Fruit fly (Drosophila melanogaster) whole organism, embryonic: ENCODE measurements around the gene CG32708.
A peak's percentile ranks its signal among the peaks of the same experiment; 100 is the strongest.

Experiments used
- Asciz ChIP-seq: fragments of 200-800 bp; sonication (Bioruptor generic); optimal IDR thresholded peaks from 2 replicates; lab custom pipeline; 2017; ENCODE audit warnings: missing biosample characterization, mild to moderate bottlenecking, missing genetic modification characterization, missing genetic modification reagents
- CG10274 ChIP-seq: fragments of 200-800 bp; sonication (Bioruptor generic); optimal IDR thresholded peaks from 3 replicates; lab custom pipeline; 2017; ENCODE audit warnings: missing biosample characterization, mild to moderate bottlenecking, missing genetic modification characterization
- CG10543 ChIP-seq: fragments of 200-800 bp; sonication (Bioruptor generic); optimal IDR thresholded peaks from 3 replicates; lab custom pipeline; 2017; ENCODE audit warnings: missing biosample characterization, mild to moderate bottlenecking, missing genetic modification characterization, moderate library complexity
- CG11398 ChIP-seq: fragments of 200-800 bp; sonication (Bioruptor generic); optimal IDR thresholded peaks from 2 replicates; lab custom pipeline; 2016; ENCODE audit warnings: missing biosample characterization, missing genetic modification characterization
- CG11456 ChIP-seq: fragments of 200-800 bp; sonication (Bioruptor generic); IDR thresholded peaks from 3 replicates; pipeline ENCODE4 v1.3.6; 2022; ENCODE audit warnings: missing biosample characterization, missing genetic modification characterization
- CG11560 ChIP-seq: fragments of 200-800 bp; sonication (Bioruptor generic); IDR thresholded peaks from 3 replicates; pipeline ENCODE4 v1.3.6; 2022; ENCODE audit warnings: missing biosample characterization, missing genetic modification characterization
- CG12744 ChIP-seq: fragments of 200-800 bp; sonication (Bioruptor generic); optimal IDR thresholded peaks from 2 replicates; lab custom pipeline; 2016; ENCODE audit warnings: missing biosample characterization, missing genetic modification characterization
- CG13894 ChIP-seq: fragments of 200-800 bp; sonication (Bioruptor generic); optimal IDR thresholded peaks from 3 replicates; lab custom pipeline; 2018; ENCODE audit warnings: missing biosample characterization, mild to moderate bottlenecking, missing genetic modification characterization, moderate library complexity
- CG14710 ChIP-seq: fragments of 200-800 bp; sonication (Bioruptor generic); optimal IDR thresholded peaks from 3 replicates; lab custom pipeline; 2019; ENCODE audit warnings: missing biosample characterization, mild to moderate bottlenecking, missing genetic modification characterization, moderate library complexity
- CG15601 ChIP-seq: fragments of 200-800 bp; sonication (Bioruptor generic); optimal IDR thresholded peaks from 3 replicates; lab custom pipeline; 2019; ENCODE audit warnings: missing biosample characterization, mild to moderate bottlenecking, missing genetic modification characterization, moderate library complexity
- CG1603 ChIP-seq: fragments of 200-800 bp; sonication (Bioruptor generic); optimal IDR thresholded peaks from 2 replicates; lab custom pipeline; 2019; ENCODE audit warnings: missing biosample characterization, mild to moderate bottlenecking, missing genetic modification characterization, moderate library complexity
- CG30020 ChIP-seq: fragments of 200-800 bp; optimal IDR thresholded peaks from 2 replicates; lab custom pipeline; 2019; ENCODE audit warnings: missing biosample characterization, mild to moderate bottlenecking, missing genetic modification characterization, moderate library complexity
- CG3065 ChIP-seq: fragments of 200-800 bp; sonication (Bioruptor generic); optimal IDR thresholded peaks from 2 replicates; lab custom pipeline; 2016; ENCODE audit warnings: missing biosample characterization, missing genetic modification characterization
- CG32532 ChIP-seq: fragments of 200-800 bp; sonication (Bioruptor generic); IDR thresholded peaks from 2 replicates; pipeline ENCODE4 v1.3.6; 2022; ENCODE audit warnings: missing biosample characterization, missing genetic modification characterization
- CG34376 ChIP-seq: fragments of 200-800 bp; sonication (Bioruptor generic); optimal IDR thresholded peaks from 2 replicates; lab custom pipeline; 2018; ENCODE audit warnings: missing biosample characterization, mild to moderate bottlenecking, missing genetic modification characterization
- CG4820 ChIP-seq: fragments of 200-800 bp; sonication (Bioruptor generic); optimal IDR thresholded peaks from 3 replicates; lab custom pipeline; 2016; ENCODE audit warnings: missing biosample characterization, missing genetic modification characterization
- CG6654 ChIP-seq: fragments of 200-800 bp; sonication (Bioruptor generic); optimal IDR thresholded peaks from 2 replicates; lab custom pipeline; 2017; ENCODE audit warnings: missing biosample characterization, mild to moderate bottlenecking, missing genetic modification characterization
- CG6765 ChIP-seq: fragments of 200-800 bp; sonication (Bioruptor generic); optimal IDR thresholded peaks from 3 replicates; lab custom pipeline; 2017; ENCODE audit warnings: missing biosample characterization, mild to moderate bottlenecking, missing genetic modification characterization
- CG7357 ChIP-seq: fragments of 200-800 bp; sonication (Bioruptor generic); IDR thresholded peaks from 3 replicates; pipeline ENCODE4 v1.3.6; 2022; ENCODE audit warnings: missing biosample characterization, missing genetic modification characterization
- D19A ChIP-seq: fragments of 200-800 bp; optimal IDR thresholded peaks from 3 replicates; lab custom pipeline; 2019; ENCODE audit warnings: missing biosample characterization, mild to moderate bottlenecking, missing genetic modification characterization, moderate library complexity
- Dip3 ChIP-seq: fragments of 200-800 bp; sonication (Bioruptor generic); optimal IDR thresholded peaks from 3 replicates; lab custom pipeline; 2016; ENCODE audit warnings: missing biosample characterization, missing genetic modification characterization
- ERR ChIP-seq: fragments of 200-800 bp; sonication (Bioruptor generic); optimal IDR thresholded peaks from 2 replicates; lab custom pipeline; 2016; ENCODE audit warnings: missing biosample characterization, missing genetic modification characterization
- Eip74EF ChIP-seq, 2 experiments: fragments of 200-800 bp in 1 of 2; fragments of >200 bp in 1 of 2; sonication (Bioruptor generic) in 1 of 2; optimal IDR thresholded peaks; 2 replicates each; lab custom pipeline; 2017 to 2019; ENCODE audit warnings: missing biosample characterization in 2 of 2, missing genetic modification characterization in 2 of 2, mild to moderate bottlenecking in 1 of 2, moderate library complexity in 1 of 2
- H15 ChIP-seq: fragments of 200-800 bp; sonication (Bioruptor generic); IDR thresholded peaks from 3 replicates; pipeline ENCODE4 v1.3.6; 2022; ENCODE audit warnings: missing biosample characterization, missing genetic modification characterization
- HLH54F ChIP-seq: fragments of 200-800 bp; sonication (Bioruptor generic); optimal IDR thresholded peaks from 3 replicates; lab custom pipeline; 2016; ENCODE audit warnings: missing biosample characterization, missing genetic modification characterization
- MBD-R2 ChIP-seq: fragments of 200-800 bp; sonication (Bioruptor generic); IDR thresholded peaks from 2 replicates; pipeline ENCODE4 v1.3.6; 2022; ENCODE audit warnings: missing biosample characterization, missing genetic modification characterization
- Poxn ChIP-seq: fragments of 200-800 bp; sonication (Bioruptor generic); IDR thresholded peaks from 2 replicates; pipeline ENCODE4 v1.3.6; 2022; ENCODE audit warnings: missing biosample characterization, missing genetic modification characterization
- Rx ChIP-seq: fragments of 200-800 bp; sonication (Bioruptor generic); IDR thresholded peaks from 2 replicates; pipeline ENCODE4 v1.3.6; 2022; ENCODE audit warnings: missing biosample characterization, missing genetic modification characterization
- Six4 ChIP-seq: fragments of 200-800 bp; sonication (Bioruptor generic); optimal IDR thresholded peaks from 2 replicates; lab custom pipeline; 2016; ENCODE audit warnings: missing biosample characterization, missing genetic modification characterization
- bsh ChIP-seq, 2 experiments: fragments of 200-800 bp; sonication (Bioruptor generic); optimal IDR thresholded peaks; 2 replicates each; lab custom pipeline; 2017 to 2018; ENCODE audit warnings: mild to moderate bottlenecking in 2 of 2, missing biosample characterization in 2 of 2, missing genetic modification characterization in 2 of 2, moderate library complexity in 1 of 2
- btn ChIP-seq: fragments of 200-800 bp; sonication (Bioruptor generic); optimal IDR thresholded peaks from 2 replicates; lab custom pipeline; 2016; ENCODE audit warnings: missing biosample characterization, missing genetic modification characterization
- disco-r ChIP-seq: fragments of 200-800 bp; sonication (Bioruptor generic); optimal IDR thresholded peaks from 2 replicates; lab custom pipeline; 2016; ENCODE audit warnings: missing biosample characterization, missing genetic modification characterization
- fd96Cb ChIP-seq: fragments of 200-800 bp; sonication (Bioruptor generic); optimal IDR thresholded peaks from 2 replicates; lab custom pipeline; 2018; ENCODE audit warnings: missing biosample characterization, mild to moderate bottlenecking, missing genetic modification characterization, moderate library complexity
- gem ChIP-seq: fragments of 200-800 bp; sonication (Bioruptor generic); optimal IDR thresholded peaks from 2 replicates; lab custom pipeline; 2019; ENCODE audit warnings: missing biosample characterization, mild to moderate bottlenecking, missing genetic modification characterization, moderate library complexity
- gsb-n ChIP-seq: fragments of 200-800 bp; sonication (Bioruptor generic); optimal IDR thresholded peaks from 3 replicates; lab custom pipeline; 2018; ENCODE audit warnings: missing biosample characterization, mild to moderate bottlenecking, missing genetic modification characterization
- gt ChIP-seq: fragments of 200-800 bp; sonication (Bioruptor generic); IDR thresholded peaks from 2 replicates; pipeline ENCODE4 v1.3.6; 2022; ENCODE audit warnings: missing biosample characterization, missing genetic modification characterization
- hbn ChIP-seq: fragments of 200-800 bp; sonication (Bioruptor generic); IDR thresholded peaks from 2 replicates; pipeline ENCODE4 v1.3.6; 2022; ENCODE audit warnings: missing biosample characterization, missing genetic modification characterization; ENCODE audit not compliant: partially characterized antibody
- hth ChIP-seq: fragments of >200 bp; optimal IDR thresholded peaks from 2 replicates; lab custom pipeline; 2017; ENCODE audit warnings: inconsistent platforms
- jing ChIP-seq: fragments of 200-800 bp; sonication (Bioruptor generic); optimal IDR thresholded peaks from 2 replicates; lab custom pipeline; 2018; ENCODE audit warnings: missing biosample characterization, mild to moderate bottlenecking, missing genetic modification characterization
- knrl ChIP-seq: fragments of 200-800 bp; sonication (Bioruptor generic); IDR thresholded peaks from 3 replicates; pipeline ENCODE4 v1.3.6; 2022; ENCODE audit warnings: missing biosample characterization, missing genetic modification characterization; ENCODE audit not compliant: partially characterized antibody
- lab ChIP-seq: fragments of 200-800 bp; sonication (Bioruptor generic); optimal IDR thresholded peaks from 3 replicates; lab custom pipeline; 2017; ENCODE audit warnings: missing biosample characterization, missing genetic modification characterization, mild to moderate bottlenecking, moderate library complexity, missing genetic modification reagents
- lmd ChIP-seq: fragments of 200-800 bp; sonication (Bioruptor generic); IDR thresholded peaks from 2 replicates; pipeline ENCODE4 v1.3.6; 2022; ENCODE audit warnings: missing biosample characterization, missing genetic modification characterization
- lola ChIP-seq, 3 experiments: fragments of >200 bp in 2 of 3; fragments of 200-800 bp in 1 of 3; sonication (Bioruptor generic) in 1 of 3; optimal IDR thresholded peaks; 2 replicates each; lab custom pipeline; 2017 to 2019; ENCODE audit warnings: missing biosample characterization in 3 of 3, missing genetic modification characterization in 3 of 3, mild to moderate bottlenecking in 1 of 3, moderate library complexity in 1 of 3
- p53 ChIP-seq: fragments of 200-800 bp; sonication (Bioruptor generic); optimal IDR thresholded peaks from 2 replicates; lab custom pipeline; 2016; ENCODE audit warnings: missing biosample characterization, missing genetic modification characterization
- pan ChIP-seq, 4 experiments: fragments of >200 bp in 3 of 4; fragments of 200-800 bp in 1 of 4; sonication (Bioruptor generic) in 1 of 4; optimal IDR thresholded peaks in 3 of 4; IDR thresholded peaks in 1 of 4; 2 replicates each; pipeline versions ENCODE4 v1.3.6 to Lab custom; 2017 to 2022; ENCODE audit warnings: missing biosample characterization in 2 of 4, missing genetic modification characterization in 2 of 4, mixed read lengths in 1 of 4
- pzg ChIP-seq: fragments of 200-800 bp; sonication (Bioruptor generic); optimal IDR thresholded peaks from 3 replicates; lab custom pipeline; 2018; ENCODE audit warnings: missing biosample characterization, mild to moderate bottlenecking, missing genetic modification characterization, moderate library complexity
- ranshi ChIP-seq: fragments of 200-800 bp; sonication (Bioruptor generic); IDR thresholded peaks from 2 replicates; pipeline ENCODE4 v1.3.6; 2022; ENCODE audit warnings: missing biosample characterization, missing genetic modification characterization
- sens ChIP-seq: fragments of 200-800 bp; sonication (Bioruptor generic); peaks from one replicate; lab custom pipeline; 2016; ENCODE audit warnings: missing biosample characterization, missing genetic modification characterization
- slp2 ChIP-seq: fragments of 200-800 bp; sonication (Bioruptor generic); optimal IDR thresholded peaks from 2 replicates; lab custom pipeline; 2016; ENCODE audit warnings: missing biosample characterization, missing genetic modification characterization
- ssp ChIP-seq: fragments of 200-800 bp; sonication (Bioruptor generic); IDR thresholded peaks from 2 replicates; pipeline ENCODE4 v1.3.6; 2022; ENCODE audit warnings: missing biosample characterization, missing genetic modification characterization
- toy ChIP-seq: fragments of 200-800 bp; sonication (Bioruptor generic); IDR thresholded peaks from 2 replicates; pipeline ENCODE4 v1.3.6; 2022; ENCODE audit warnings: missing biosample characterization, missing genetic modification characterization

Gene CG32708

DNA sequence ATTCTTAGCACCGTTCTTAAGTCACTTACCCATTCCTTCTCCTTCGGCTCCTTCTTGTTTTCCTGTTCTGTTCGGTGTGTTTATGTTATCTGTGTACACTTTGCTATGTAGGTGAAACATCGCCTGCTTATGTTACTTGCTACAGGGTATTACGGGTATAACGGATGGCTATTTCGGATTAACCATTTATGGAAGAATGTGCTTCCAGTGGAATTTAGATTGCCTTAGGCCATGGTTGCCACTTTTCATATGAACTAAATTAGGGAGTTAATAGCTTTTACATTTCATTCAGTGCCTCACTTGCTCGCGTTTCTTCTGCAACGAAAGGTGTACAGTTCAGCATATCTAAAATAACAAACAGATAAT lies 37.4 kb upstream of the CG32708 start (continued):
- TF ChIP-seq lola (GFP tag; optimal IDR thresholded peaks at IDR 0.05; lab: Kevin White, UChicago) (peak in 1 of 3 experiments; percentile 37), p53 (GFP tag; lab: Kevin White, UChicago) (no peak), jing (peak; percentile 9), CG6654 (GFP tag; lab: Kevin White, UChicago) (no peak), lmd (GFP tag; lab: Robert Waterston, UW) (peak; percentile 35; the same call in 1 of the 2 replicates), hbn (GFP tag; lab: Robert Waterston, UW) (no peak), ranshi (no peak), CG11456 (GFP tag; lab: Robert Waterston, UW) (no peak), btn (no peak), CG12744 (GFP tag; lab: Kevin White, UChicago) (no peak), CG32532 (GFP tag; lab: Robert Waterston, UW) (no peak), lab (GFP tag; lab: Kevin White, UChicago) (no peak), Rx (GFP tag; lab: Robert Waterston, UW) (no peak), CG1603 (peak; percentile 70), CG14710 (tag; lab: Kevin White, UChicago) (peak; percentile 6), CG3065 (GFP tag; lab: Kevin White, UChicago) (no peak), CG10543 (GFP tag; lab: Kevin White, UChicago) (no peak), slp2 (peak; percentile 43), gem (tag; lab: Kevin White, UChicago) (peak; percentile 63), Dip3 (GFP tag; lab: Kevin White, UChicago) (no peak), Six4 (GFP tag; lab: Kevin White, UChicago) (no peak), CG34376 (GFP tag; lab: Kevin White, UChicago) (no peak), CG30020 (tag; lab: Kevin White, UChicago) (no peak), CG15601 (tag; lab: Kevin White, UChicago) (no peak), HLH54F (GFP tag; lab: Kevin White, UChicago) (no peak), CG13894 (tag; lab: Kevin White, UChicago) (no peak), CG11560 (tag; lab: Robert Waterston, UW) (no peak), MBD-R2 (GFP tag; lab: Robert Waterston, UW) (no peak), ERR (GFP tag; lab: Kevin White, UChicago) (no peak), knrl (GFP tag; lab: Robert Waterston, UW) (no peak), pzg (no peak), gt (GFP tag; lab: Robert Waterston, UW) (no peak), hth (lab: Kevin White, UChicago) (no peak), CG7357 (GFP tag; lab: Robert Waterston, UW) (no peak), D19A (tag; lab: Kevin White, UChicago) (peak; percentile 31), sens (GFP tag; lab: Kevin White, UChicago) (peak; percentile 86), CG10274 (no peak), disco-r (GFP tag; lab: Kevin White, UChicago) (no peak), fd96Cb (tag; lab: Kevin White, UChicago) (peak; percentile 34), pan (optimal IDR thresholded peaks at IDR 0.05; lab: Kevin White, UChicago) (peak in 1 of 2 experiments; percentile 29), pan (GFP tag; optimal IDR thresholded peaks at IDR 0.05 in 1 of 2, IDR thresholded peaks at IDR 0.05 in 1 of 2) (peak in 1 of 2 experiments; percentile 28), ssp (GFP tag; lab: Robert Waterston, UW) (no peak), toy (GFP tag; lab: Robert Waterston, UW) (no peak), Asciz (GFP tag; lab: Kevin White, UChicago) (no peak), Eip74EF (GFP tag; optimal IDR thresholded peaks at IDR 0.05; lab: Kevin White, UChicago) (no peak), CG6765 (GFP tag; lab: Kevin White, UChicago) (no peak), H15 (GFP tag; lab: Robert Waterston, UW) (no peak), Poxn (no peak), gsb-n (tag; lab: Kevin White, UChicago) (no peak), CG4820 (GFP tag; lab: Kevin White, UChicago) (no peak), CG11398 (no peak), bsh (GFP tag; optimal IDR thresholded peaks at IDR 0.05; lab: Kevin White, UChicago) (peak in 1 of 2 experiments; percentile 59)
